Fruit fly (Drosophila melanogaster) whole organism, embryonic: ENCODE data around the gene CheB98a.
A peak's percentile ranks its signal among the peaks of the same experiment; 100 is the strongest.

Experiments used
- Asciz ChIP-seq: fragments of 200-800 bp; sonication (Bioruptor generic); optimal IDR thresholded peaks from 2 replicates; lab custom pipeline; 2017; ENCODE audit warnings: missing biosample characterization, mild to moderate bottlenecking, missing genetic modification characterization, missing genetic modification reagents
- Atf3 ChIP-seq: fragments of 200-800 bp; sonication (Bioruptor generic); optimal IDR thresholded peaks from 3 replicates; lab custom pipeline; 2016; ENCODE audit warnings: missing biosample characterization, missing genetic modification characterization
- Bgb ChIP-seq: fragments of 200-800 bp; sonication (Bioruptor generic); IDR thresholded peaks from 2 replicates; pipeline ENCODE4 v1.3.6; 2022; ENCODE audit warnings: missing biosample characterization, missing genetic modification characterization; ENCODE audit not compliant: partially characterized antibody
- C15 ChIP-seq: fragments of 200-800 bp; sonication (Bioruptor generic); IDR thresholded peaks from 3 replicates; pipeline ENCODE4 v1.3.6; 2022; ENCODE audit warnings: missing biosample characterization, missing genetic modification characterization
- CG10147 ChIP-seq: fragments of 200-800 bp; sonication (Bioruptor generic); optimal IDR thresholded peaks from 2 replicates; lab custom pipeline; 2019; ENCODE audit warnings: missing biosample characterization, mild to moderate bottlenecking, missing genetic modification characterization, moderate library complexity
- CG10959 ChIP-seq: fragments of 200-800 bp; sonication (Bioruptor generic); IDR thresholded peaks from 2 replicates; pipeline ENCODE4 v1.3.6; 2022; ENCODE audit warnings: missing biosample characterization, missing genetic modification characterization
- CG11085 ChIP-seq: fragments of 200-800 bp; sonication (Bioruptor generic); IDR thresholded peaks from 2 replicates; pipeline ENCODE4 v1.3.6; 2022; ENCODE audit warnings: missing biosample characterization, missing genetic modification characterization
- CG12219 ChIP-seq: fragments of 200-800 bp; sonication (Bioruptor generic); optimal IDR thresholded peaks from 3 replicates; lab custom pipeline; 2018; ENCODE audit warnings: missing biosample characterization, mild to moderate bottlenecking, missing genetic modification characterization
- CG12659 ChIP-seq: fragments of 200-800 bp; sonication (Bioruptor generic); optimal IDR thresholded peaks from 3 replicates; lab custom pipeline; 2017; ENCODE audit warnings: mild to moderate bottlenecking, missing biosample characterization, missing genetic modification reagents, missing genetic modification characterization
- CG17802 ChIP-seq: fragments of 200-800 bp; sonication (Bioruptor generic); optimal IDR thresholded peaks from 2 replicates; lab custom pipeline; 2018; ENCODE audit warnings: missing biosample characterization, mild to moderate bottlenecking, missing genetic modification characterization, moderate library complexity
- CG2199 ChIP-seq: fragments of 200-800 bp; sonication (Bioruptor generic); IDR thresholded peaks from 3 replicates; pipeline ENCODE4 v1.3.6; 2022; ENCODE audit warnings: missing biosample characterization, missing genetic modification characterization
- CG3065 ChIP-seq: fragments of 200-800 bp; sonication (Bioruptor generic); optimal IDR thresholded peaks from 2 replicates; lab custom pipeline; 2016; ENCODE audit warnings: missing biosample characterization, missing genetic modification characterization
- CG3281 ChIP-seq: fragments of 200-800 bp; sonication (Bioruptor generic); optimal IDR thresholded peaks from 3 replicates; lab custom pipeline; 2017; ENCODE audit warnings: missing biosample characterization, mild to moderate bottlenecking, missing genetic modification characterization
- CG42726 ChIP-seq: fragments of 200-800 bp; sonication (Bioruptor generic); IDR thresholded peaks from 2 replicates; pipeline ENCODE4 v1.3.6; 2022; ENCODE audit warnings: missing biosample characterization, missing genetic modification characterization; ENCODE audit not compliant: partially characterized antibody
- CG4854 ChIP-seq: fragments of 200-800 bp; sonication (Bioruptor generic); optimal IDR thresholded peaks from 2 replicates; lab custom pipeline; 2016; ENCODE audit warnings: missing biosample characterization, missing genetic modification characterization, inconsistent platforms
- CG8290 ChIP-seq, 3 experiments: fragments of 200-800 bp; sonication (Bioruptor generic); optimal IDR thresholded peaks; 2 replicates each; lab custom pipeline; 2016 to 2019; ENCODE audit warnings: missing biosample characterization in 3 of 3, missing genetic modification characterization in 3 of 3, mild to moderate bottlenecking in 2 of 3, moderate library complexity in 1 of 3
- CG9876 ChIP-seq: fragments of 200-800 bp; sonication (Bioruptor generic); optimal IDR thresholded peaks from 2 replicates; lab custom pipeline; 2016; ENCODE audit warnings: missing biosample characterization, missing genetic modification characterization
- Dll ChIP-seq: fragments of 200-800 bp; sonication (Bioruptor generic); IDR thresholded peaks from 4 replicates; pipeline ENCODE4 v1.3.6; 2022; ENCODE audit warnings: missing biosample characterization, missing genetic modification characterization; ENCODE audit not compliant: partially characterized antibody
- Drgx ChIP-seq: fragments of 200-800 bp; sonication (Bioruptor generic); IDR thresholded peaks from 2 replicates; pipeline ENCODE4 v1.3.6; 2022; ENCODE audit warnings: missing biosample characterization, missing genetic modification characterization
- E2f1 ChIP-seq: fragments of 200-800 bp; sonication (Bioruptor generic); IDR thresholded peaks from 2 replicates; pipeline ENCODE4 v1.3.6; 2022; ENCODE audit warnings: missing biosample characterization, missing genetic modification characterization
- Ets65A ChIP-seq: fragments of 200-800 bp; sonication (Bioruptor generic); peaks from one replicate; lab custom pipeline; 2016; ENCODE audit warnings: missing biosample characterization, missing genetic modification characterization
- Gug ChIP-seq: fragments of 200-800 bp; sonication (Bioruptor generic); IDR thresholded peaks from 4 replicates; pipeline ENCODE4 v1.3.6; 2022; ENCODE audit warnings: missing biosample characterization, missing genetic modification characterization
- H2.0 ChIP-seq: fragments of 200-800 bp; sonication (Bioruptor generic); IDR thresholded peaks from 2 replicates; pipeline ENCODE4 v1.3.6; 2022; ENCODE audit warnings: missing biosample characterization, missing genetic modification characterization
- HmgD ChIP-seq: fragments of 200-800 bp; sonication (Bioruptor generic); optimal IDR thresholded peaks from 3 replicates; lab custom pipeline; 2016; ENCODE audit warnings: missing biosample characterization, missing genetic modification characterization
- HmgZ ChIP-seq: fragments of 200-800 bp; sonication (Bioruptor generic); optimal IDR thresholded peaks from 2 replicates; lab custom pipeline; 2018; ENCODE audit warnings: missing biosample characterization, mild to moderate bottlenecking, missing genetic modification characterization
- Nf-YB ChIP-seq: fragments of 200-800 bp; sonication (Bioruptor generic); optimal IDR thresholded peaks from 3 replicates; lab custom pipeline; 2019; ENCODE audit warnings: missing biosample characterization, mild to moderate bottlenecking, missing genetic modification characterization, moderate library complexity
- Oli ChIP-seq: fragments of 200-800 bp; sonication (Bioruptor generic); optimal IDR thresholded peaks from 2 replicates; lab custom pipeline; 2018; ENCODE audit warnings: missing biosample characterization, mild to moderate bottlenecking, missing genetic modification characterization, moderate library complexity
- Rfx ChIP-seq: fragments of 200-800 bp; sonication (Bioruptor generic); IDR thresholded peaks from 2 replicates; pipeline ENCODE4 v1.3.6; 2022; ENCODE audit warnings: missing biosample characterization, missing genetic modification characterization
- Sin3A ChIP-seq: fragments of >200 bp; optimal IDR thresholded peaks from 2 replicates; lab custom pipeline; 2018
- Vsx1 ChIP-seq: fragments of 200-800 bp; sonication (Bioruptor generic); optimal IDR thresholded peaks from 2 replicates; lab custom pipeline; 2017; ENCODE audit warnings: missing biosample characterization, mild to moderate bottlenecking, missing genetic modification characterization, missing genetic modification reagents
- Xrp1 ChIP-seq: fragments of 200-800 bp; sonication (Bioruptor generic); IDR thresholded peaks from 2 replicates; pipeline ENCODE4 v1.3.6; 2022; ENCODE audit warnings: missing biosample characterization, missing genetic modification characterization
- btn ChIP-seq: fragments of 200-800 bp; sonication (Bioruptor generic); optimal IDR thresholded peaks from 2 replicates; lab custom pipeline; 2016; ENCODE audit warnings: missing biosample characterization, missing genetic modification characterization
- dimm ChIP-seq: fragments of 200-800 bp; sonication (Bioruptor generic); IDR thresholded peaks from 2 replicates; pipeline ENCODE4 v1.3.6; 2022; ENCODE audit warnings: missing biosample characterization, missing genetic modification characterization
- grn ChIP-seq: fragments of 200-800 bp; sonication (Bioruptor generic); optimal IDR thresholded peaks from 3 replicates; lab custom pipeline; 2017; ENCODE audit warnings: missing biosample characterization, missing genetic modification characterization
- gsb ChIP-seq: fragments of 200-800 bp; sonication (Bioruptor generic); IDR thresholded peaks from 2 replicates; pipeline ENCODE4 v1.3.6; 2022; ENCODE audit warnings: missing biosample characterization, missing genetic modification characterization
- ken ChIP-seq: fragments of 200-800 bp; sonication (Bioruptor generic); IDR thresholded peaks from 3 replicates; pipeline ENCODE4 v1.3.6; 2022; ENCODE audit warnings: missing biosample characterization, missing genetic modification characterization
- lola ChIP-seq, 3 experiments: fragments of >200 bp in 2 of 3; fragments of 200-800 bp in 1 of 3; sonication (Bioruptor generic) in 1 of 3; optimal IDR thresholded peaks; 2 replicates each; lab custom pipeline; 2017 to 2019; ENCODE audit warnings: missing biosample characterization in 3 of 3, missing genetic modification characterization in 3 of 3, mild to moderate bottlenecking in 1 of 3, moderate library complexity in 1 of 3
- pfk ChIP-seq: fragments of 200-800 bp; sonication (Bioruptor generic); optimal IDR thresholded peaks from 2 replicates; lab custom pipeline; 2018; ENCODE audit warnings: missing biosample characterization, mild to moderate bottlenecking, missing genetic modification characterization, moderate library complexity
- prd ChIP-seq, 3 experiments: fragments of >200 bp in 2 of 3; fragments of 200-800 bp in 1 of 3; sonication (Bioruptor generic) in 1 of 3; optimal IDR thresholded peaks in 2 of 3; IDR thresholded peaks in 1 of 3; 2 replicates in 2 of 3; 3 replicates in 1 of 3; pipeline versions ENCODE4 v1.3.6 to Lab custom; 2017 to 2022; ENCODE audit warnings: missing biosample characterization in 1 of 3, missing genetic modification characterization in 1 of 3
- row ChIP-seq: fragments of 200-800 bp; sonication (Bioruptor generic); IDR thresholded peaks from 3 replicates; pipeline ENCODE4 v1.3.6; 2022; ENCODE audit warnings: missing biosample characterization, missing genetic modification characterization
- sens ChIP-seq: fragments of 200-800 bp; sonication (Bioruptor generic); peaks from one replicate; lab custom pipeline; 2016; ENCODE audit warnings: missing biosample characterization, missing genetic modification characterization
- sim ChIP-seq: fragments of 200-800 bp; sonication (Bioruptor generic); IDR thresholded peaks from 2 replicates; pipeline ENCODE4 v1.3.6; 2022; ENCODE audit warnings: missing biosample characterization, missing genetic modification characterization
- sug ChIP-seq: fragments of 200-800 bp; optimal IDR thresholded peaks from 2 replicates; lab custom pipeline; 2019; ENCODE audit warnings: missing biosample characterization, mild to moderate bottlenecking, missing genetic modification characterization, moderate library complexity
- vnd ChIP-seq: fragments of 200-800 bp; sonication (Bioruptor generic); IDR thresholded peaks from 3 replicates; pipeline ENCODE4 v1.3.6; 2022; ENCODE audit warnings: missing biosample characterization, missing genetic modification characterization; ENCODE audit not compliant: partially characterized antibody
- vvl ChIP-seq: fragments of 200-800 bp; sonication (Bioruptor generic); IDR thresholded peaks from 2 replicates; pipeline ENCODE4 v1.3.6; 2022; ENCODE audit warnings: missing biosample characterization, missing genetic modification characterization
- yki ChIP-seq: fragments of >200 bp; optimal IDR thresholded peaks from 3 replicates; lab custom pipeline; 2018

CheB98a gene

dm6 chr3R:28850662-28851257 is 44.3 kb downstream of the CheB98a start (continued):
- no peak for TF ChIP-seq E2f1 (GFP tag; lab: Robert Waterston, UW)
- TF ChIP-seq Drgx (GFP tag; lab: Robert Waterston, UW), result peak; percentile 71
- TF ChIP-seq CG10959 (GFP tag; lab: Robert Waterston, UW), result no peak
- TF ChIP-seq Ets65A (GFP tag; lab: Kevin White, UChicago), result peak; percentile 81
- no peak for TF ChIP-seq H2.0 (GFP tag; lab: Robert Waterston, UW)
- TF ChIP-seq sug (tag; lab: Kevin White, UChicago), result no peak
- TF ChIP-seq btn, result no peak
- no peak for TF ChIP-seq Vsx1 (GFP tag; lab: Kevin White, UChicago)
- no peak for TF ChIP-seq CG8290 (GFP tag; optimal IDR thresholded peaks at IDR 0.05; lab: Kevin White, UChicago)
- no peak for TF ChIP-seq CG8290 (tag; optimal IDR thresholded peaks at IDR 0.05; lab: Kevin White, UChicago)
- TF ChIP-seq vvl (GFP tag; lab: Robert Waterston, UW), result peak; percentile 15; the same call in 1 of the 2 replicates
- TF ChIP-seq CG12219 (GFP tag; lab: Kevin White, UChicago), result no peak
- TF ChIP-seq HmgD (GFP tag; lab: Kevin White, UChicago), result no peak
- TF ChIP-seq lola (GFP tag; optimal IDR thresholded peaks at IDR 0.05; lab: Kevin White, UChicago), result no peak
- TF ChIP-seq Bgb (GFP tag; lab: Robert Waterston, UW), result no peak
- no peak for TF ChIP-seq CG3281 (GFP tag; lab: Kevin White, UChicago)
- peak; percentile 20; the same call in 1 of the 2 replicates for TF ChIP-seq Xrp1 (GFP tag; lab: Robert Waterston, UW)
- TF ChIP-seq Atf3, result no peak
- TF ChIP-seq Gug, result no peak
- TF ChIP-seq CG3065 (GFP tag; lab: Kevin White, UChicago), result no peak
- TF ChIP-seq Dll, result no peak
- TF ChIP-seq sens (GFP tag; lab: Kevin White, UChicago), result peak; percentile 42
- no peak for TF ChIP-seq vnd (GFP tag; lab: Robert Waterston, UW)
- no peak for TF ChIP-seq CG11085
- TF ChIP-seq dimm, result no peak
- 0 out of 2 replicates have a peak, but pooled peaks have one; percentile 5 for TF ChIP-seq sim
- no peak for TF ChIP-seq ken
- TF ChIP-seq Oli (tag; lab: Kevin White, UChicago), result no peak
- no peak for TF ChIP-seq CG2199 (GFP tag; lab: Robert Waterston, UW)
- TF ChIP-seq grn (GFP tag; lab: Kevin White, UChicago), result no peak
- TF ChIP-seq row (GFP tag; lab: Robert Waterston, UW), result 0 out of 3 replicates have a peak, but pooled peaks have one; percentile 18
- no peak for TF ChIP-seq Rfx (GFP tag; lab: Robert Waterston, UW)
- TF ChIP-seq CG12659, result no peak
- no peak for TF ChIP-seq yki
- no peak for TF ChIP-seq prd (optimal IDR thresholded peaks at IDR 0.05; lab: Kevin White, UChicago)
- no peak for TF ChIP-seq prd (GFP tag; IDR thresholded peaks at IDR 0.05; lab: Robert Waterston, UW)
- no peak for TF ChIP-seq CG42726
- TF ChIP-seq gsb (GFP tag; lab: Robert Waterston, UW), result no peak
- no peak for TF ChIP-seq Nf-YB (GFP tag; lab: Kevin White, UChicago)
- TF ChIP-seq CG17802 (tag; lab: Kevin White, UChicago), result no peak
- no peak for TF ChIP-seq CG9876
- TF ChIP-seq CG4854 (GFP tag; lab: Kevin White, UChicago), result no peak
- TF ChIP-seq Asciz (GFP tag; lab: Kevin White, UChicago), result no peak
- no peak for TF ChIP-seq HmgZ (tag; lab: Kevin White, UChicago)
- no peak for TF ChIP-seq Sin3A (lab: Kevin White, UChicago)
- TF ChIP-seq C15, result no peak
- no peak for TF ChIP-seq pfk (GFP tag; lab: Kevin White, UChicago)
- no peak for TF ChIP-seq CG10147 (GFP tag; lab: Kevin White, UChicago)
